Fruit fly (Drosophila melanogaster) whole organism, embryonic: ENCODE data around the gene CG15880.

ENCODE experiments used
- CG1024 ChIP-seq: fragments of 200-800 bp; sonication (Bioruptor generic); IDR thresholded peaks from 2 replicates; pipeline ENCODE4 v1.3.6; 2022; ENCODE audit warnings: missing biosample characterization, missing genetic modification characterization
- CG11085 ChIP-seq: fragments of 200-800 bp; sonication (Bioruptor generic); IDR thresholded peaks from 2 replicates; pipeline ENCODE4 v1.3.6; 2022; ENCODE audit warnings: missing biosample characterization, missing genetic modification characterization
- CG11093 ChIP-seq: fragments of 200-800 bp; sonication (Bioruptor generic); IDR thresholded peaks from 3 replicates; pipeline ENCODE4 v1.3.6; 2022; ENCODE audit warnings: missing biosample characterization, missing genetic modification characterization
- CG12236 ChIP-seq: fragments of 200-800 bp; sonication (Bioruptor generic); optimal IDR thresholded peaks from 2 replicates; lab custom pipeline; 2016; ENCODE audit warnings: missing biosample characterization, missing genetic modification characterization
- CG12769 ChIP-seq: fragments of 200-800 bp; sonication (Bioruptor generic); optimal IDR thresholded peaks from 2 replicates; lab custom pipeline; 2019; ENCODE audit warnings: missing biosample characterization, mild to moderate bottlenecking, missing genetic modification characterization, moderate library complexity
- CG14860 ChIP-seq: fragments of 200-800 bp; sonication (Bioruptor generic); IDR thresholded peaks from 3 replicates; pipeline ENCODE4 v1.3.6; 2022; ENCODE audit warnings: missing biosample characterization, missing genetic modification characterization; ENCODE audit not compliant: partially characterized antibody
- CG15269 ChIP-seq: fragments of 200-800 bp; sonication (Bioruptor generic); optimal IDR thresholded peaks from 2 replicates; lab custom pipeline; 2018; ENCODE audit warnings: missing biosample characterization, mild to moderate bottlenecking, missing genetic modification characterization, moderate library complexity
- CG15601 ChIP-seq: fragments of 200-800 bp; sonication (Bioruptor generic); optimal IDR thresholded peaks from 3 replicates; lab custom pipeline; 2019; ENCODE audit warnings: missing biosample characterization, mild to moderate bottlenecking, missing genetic modification characterization, moderate library complexity
- CG15696 ChIP-seq: fragments of 200-800 bp; sonication (Bioruptor generic); optimal IDR thresholded peaks from 2 replicates; lab custom pipeline; 2019; ENCODE audit warnings: missing biosample characterization, mild to moderate bottlenecking, missing genetic modification characterization, moderate library complexity
- CG17359 ChIP-seq: fragments of 200-800 bp; sonication (Bioruptor generic); optimal IDR thresholded peaks from 3 replicates; lab custom pipeline; 2018; ENCODE audit warnings: missing biosample characterization, mild to moderate bottlenecking, missing genetic modification characterization, moderate library complexity
- CG17385 ChIP-seq: fragments of 200-800 bp; sonication (Bioruptor generic); optimal IDR thresholded peaks from 3 replicates; lab custom pipeline; 2018; ENCODE audit warnings: missing biosample characterization, mild to moderate bottlenecking, missing genetic modification characterization
- CG3726 ChIP-seq: fragments of 200-800 bp; sonication (Bioruptor generic); IDR thresholded peaks from 3 replicates; pipeline ENCODE4, ENCODE4 v1.3.6; 2022; ENCODE audit warnings: missing biosample characterization, missing genetic modification characterization
- CG5180 ChIP-seq: fragments of 200-800 bp; sonication (Bioruptor generic); optimal IDR thresholded peaks from 3 replicates; lab custom pipeline; 2017; ENCODE audit warnings: missing biosample characterization, missing genetic modification characterization, mild to moderate bottlenecking, moderate library complexity, missing genetic modification reagents
- CG5245 ChIP-seq: fragments of 200-800 bp; sonication (Bioruptor generic); optimal IDR thresholded peaks from 3 replicates; lab custom pipeline; 2016; ENCODE audit warnings: missing biosample characterization, missing genetic modification characterization
- CG6765 ChIP-seq: fragments of 200-800 bp; sonication (Bioruptor generic); optimal IDR thresholded peaks from 3 replicates; lab custom pipeline; 2017; ENCODE audit warnings: missing biosample characterization, mild to moderate bottlenecking, missing genetic modification characterization
- CG8359 ChIP-seq: fragments of 200-800 bp; sonication (Bioruptor generic); optimal IDR thresholded peaks from 2 replicates; lab custom pipeline; 2017; ENCODE audit warnings: missing biosample characterization, mild to moderate bottlenecking, missing genetic modification characterization, borderline replicate concordance
- CG8388 ChIP-seq: fragments of 200-800 bp; sonication (Bioruptor generic); optimal IDR thresholded peaks from 2 replicates; lab custom pipeline; 2019; ENCODE audit warnings: missing biosample characterization, mild to moderate bottlenecking, missing genetic modification characterization, moderate library complexity
- CG9215 ChIP-seq: fragments of 200-800 bp; sonication (Bioruptor generic); IDR thresholded peaks from 2 replicates; pipeline ENCODE4 v1.3.6; 2022; ENCODE audit warnings: missing biosample characterization, missing genetic modification characterization
- CG9437 ChIP-seq: fragments of 200-800 bp; sonication (Bioruptor generic); optimal IDR thresholded peaks from 2 replicates; lab custom pipeline; 2018; ENCODE audit warnings: missing biosample characterization, mild to moderate bottlenecking, missing genetic modification characterization
- D19A ChIP-seq: fragments of 200-800 bp; optimal IDR thresholded peaks from 3 replicates; lab custom pipeline; 2019; ENCODE audit warnings: missing biosample characterization, mild to moderate bottlenecking, missing genetic modification characterization, moderate library complexity
- Dip3 ChIP-seq: fragments of 200-800 bp; sonication (Bioruptor generic); optimal IDR thresholded peaks from 3 replicates; lab custom pipeline; 2016; ENCODE audit warnings: missing biosample characterization, missing genetic modification characterization
- Fer2 ChIP-seq: fragments of 200-800 bp; sonication (Bioruptor generic); optimal IDR thresholded peaks from 2 replicates; lab custom pipeline; 2018; ENCODE audit warnings: missing biosample characterization, mild to moderate bottlenecking, missing genetic modification characterization, moderate library complexity
- MBD-R2 ChIP-seq: fragments of 200-800 bp; sonication (Bioruptor generic); IDR thresholded peaks from 2 replicates; pipeline ENCODE4 v1.3.6; 2022; ENCODE audit warnings: missing biosample characterization, missing genetic modification characterization
- Nf-YB ChIP-seq: fragments of 200-800 bp; sonication (Bioruptor generic); optimal IDR thresholded peaks from 3 replicates; lab custom pipeline; 2019; ENCODE audit warnings: missing biosample characterization, mild to moderate bottlenecking, missing genetic modification characterization, moderate library complexity
- Oaz ChIP-seq: fragments of 200-800 bp; sonication (Bioruptor generic); IDR thresholded peaks from 2 replicates; pipeline ENCODE4 v1.3.6; 2022; ENCODE audit warnings: missing biosample characterization, missing genetic modification characterization
- Six4 ChIP-seq: fragments of 200-800 bp; sonication (Bioruptor generic); optimal IDR thresholded peaks from 2 replicates; lab custom pipeline; 2016; ENCODE audit warnings: missing biosample characterization, missing genetic modification characterization
- Sox102F ChIP-seq: fragments of 200-800 bp; sonication (Bioruptor generic); optimal IDR thresholded peaks from 2 replicates; lab custom pipeline; 2018; ENCODE audit warnings: missing biosample characterization, mild to moderate bottlenecking, missing genetic modification characterization, moderate library complexity
- Xrp1 ChIP-seq: fragments of 200-800 bp; sonication (Bioruptor generic); IDR thresholded peaks from 2 replicates; pipeline ENCODE4 v1.3.6; 2022; ENCODE audit warnings: missing biosample characterization, missing genetic modification characterization
- al ChIP-seq: fragments of 200-800 bp; sonication (Bioruptor generic); IDR thresholded peaks from 2 replicates; pipeline ENCODE4 v1.3.6; 2022; ENCODE audit warnings: missing biosample characterization, missing genetic modification characterization
- ase ChIP-seq: fragments of 200-800 bp; sonication (Bioruptor generic); IDR thresholded peaks from 3 replicates; pipeline ENCODE4 v1.3.6; 2022; ENCODE audit warnings: missing biosample characterization, missing genetic modification characterization
- cas ChIP-seq: fragments of 200-800 bp; sonication (Bioruptor generic); IDR thresholded peaks from 2 replicates; pipeline ENCODE4 v1.3.6; 2022; ENCODE audit warnings: missing biosample characterization, missing genetic modification characterization
- chinmo ChIP-seq: fragments of 200-800 bp; sonication (Bioruptor generic); IDR thresholded peaks from 4 replicates; pipeline ENCODE4 v1.3.6; 2022; ENCODE audit warnings: missing biosample characterization, missing genetic modification characterization; ENCODE audit not compliant: partially characterized antibody
- corto ChIP-seq: fragments of 200-800 bp; sonication (Bioruptor generic); optimal IDR thresholded peaks from 2 replicates; lab custom pipeline; 2016; ENCODE audit warnings: missing biosample characterization, mild to moderate bottlenecking, missing genetic modification characterization, moderate library complexity
- crp ChIP-seq, 2 experiments: fragments of 200-800 bp; sonication (Bioruptor generic); optimal IDR thresholded peaks; 2 replicates in 1 of 2; 3 replicates in 1 of 2; lab custom pipeline; 2017; ENCODE audit warnings: missing biosample characterization in 2 of 2, missing genetic modification characterization in 2 of 2, mild to moderate bottlenecking in 1 of 2, moderate library complexity in 1 of 2
- ftz-f1 ChIP-seq: fragments of 200-800 bp; sonication (Bioruptor generic); optimal IDR thresholded peaks from 2 replicates; lab custom pipeline; 2016; ENCODE audit warnings: missing biosample characterization, missing genetic modification characterization
- gcm2 ChIP-seq: fragments of 200-800 bp; sonication (Bioruptor generic); optimal IDR thresholded peaks from 2 replicates; lab custom pipeline; 2016; ENCODE audit warnings: missing biosample characterization, missing genetic modification characterization
- ham ChIP-seq: fragments of 200-800 bp; sonication (Bioruptor generic); IDR thresholded peaks from 2 replicates; pipeline ENCODE4 v1.3.6; 2022; ENCODE audit warnings: missing biosample characterization, missing genetic modification characterization
- jumu ChIP-seq: fragments of 200-800 bp; sonication (Bioruptor generic); optimal IDR thresholded peaks from 3 replicates; lab custom pipeline; 2016; ENCODE audit warnings: missing biosample characterization, missing genetic modification characterization
- lov ChIP-seq, 2 experiments: fragments of 200-800 bp in 1 of 2; fragments of >200 bp in 1 of 2; sonication (Bioruptor generic) in 1 of 2; IDR thresholded peaks in 1 of 2; optimal IDR thresholded peaks in 1 of 2; 2 replicates in 1 of 2; 3 replicates in 1 of 2; pipeline versions ENCODE4 v1.3.6 to Lab custom; 2017 to 2022; ENCODE audit warnings: missing biosample characterization in 1 of 2, missing genetic modification characterization in 1 of 2
- otp ChIP-seq: fragments of 200-800 bp; sonication (Bioruptor generic); IDR thresholded peaks from 3 replicates; pipeline ENCODE4, ENCODE4 v1.3.6; 2022; ENCODE audit warnings: missing biosample characterization, missing genetic modification characterization
- pb ChIP-seq: fragments of 200-800 bp; sonication (Bioruptor generic); optimal IDR thresholded peaks from 3 replicates; lab custom pipeline; 2016; ENCODE audit warnings: missing biosample characterization, missing genetic modification characterization
- ro ChIP-seq: fragments of 200-800 bp; sonication (Bioruptor generic); IDR thresholded peaks from 2 replicates; pipeline ENCODE4 v1.3.6; 2022; ENCODE audit warnings: missing biosample characterization, missing genetic modification characterization
- schlank ChIP-seq: fragments of 200-800 bp; sonication (Bioruptor generic); optimal IDR thresholded peaks from 2 replicates; lab custom pipeline; 2018; ENCODE audit warnings: missing biosample characterization, mild to moderate bottlenecking, missing genetic modification characterization
- sd ChIP-seq: fragments of 200-800 bp; sonication (Bioruptor generic); optimal IDR thresholded peaks from 3 replicates; lab custom pipeline; 2018; ENCODE audit warnings: missing biosample characterization, mild to moderate bottlenecking, missing genetic modification characterization, moderate library complexity
- sqz ChIP-seq: fragments of 200-800 bp; sonication (Bioruptor generic); optimal IDR thresholded peaks from 3 replicates; lab custom pipeline; 2018; ENCODE audit warnings: missing biosample characterization, mild to moderate bottlenecking, missing genetic modification characterization
- sr ChIP-seq: fragments of 200-800 bp; sonication (Bioruptor generic); IDR thresholded peaks from 3 replicates; pipeline ENCODE4 v1.3.6; 2022; ENCODE audit warnings: missing biosample characterization, missing genetic modification characterization
- stwl ChIP-seq: fragments of 200-800 bp; sonication (Bioruptor generic); optimal IDR thresholded peaks from 3 replicates; lab custom pipeline; 2018; ENCODE audit warnings: missing biosample characterization, mild to moderate bottlenecking, missing genetic modification characterization, moderate library complexity
- tx ChIP-seq: fragments of 200-800 bp; sonication (Bioruptor generic); optimal IDR thresholded peaks from 2 replicates; lab custom pipeline; 2016; ENCODE audit warnings: missing biosample characterization, missing genetic modification characterization
- unc-4 ChIP-seq: fragments of 200-800 bp; sonication (Bioruptor generic); IDR thresholded peaks from 2 replicates; pipeline ENCODE4 v1.3.6; 2022; ENCODE audit warnings: missing biosample characterization, missing genetic modification characterization; ENCODE audit not compliant: partially characterized antibody
- yki ChIP-seq: fragments of >200 bp; optimal IDR thresholded peaks from 3 replicates; lab custom pipeline; 2018

CG15880 gene

dm6 chr2L:825768-826263 lies 8.1 kb upstream of the CG15880 start, which contains the start of the genes CG3862 and dock (continued):
- TF ChIP-seq chinmo (GFP tag; lab: Robert Waterston, UW) = peak; percentile 88; the same call in 3 of the 4 replicates
- peak; percentile 40; the same call in 1 of the 2 replicates for TF ChIP-seq CG11085 (GFP tag; lab: Robert Waterston, UW)
- peak; percentile 21 for TF ChIP-seq CG17385
- no peak for TF ChIP-seq Sox102F (GFP tag; lab: Kevin White, UChicago)
- TF ChIP-seq sd (tag; lab: Kevin White, UChicago) = no peak
- TF ChIP-seq al (GFP tag; lab: Robert Waterston, UW) = 0 out of 2 replicates have a peak, but pooled peaks have one; percentile 33
- TF ChIP-seq CG5180 (GFP tag; lab: Kevin White, UChicago) = no peak
- TF ChIP-seq ro = no peak
- TF ChIP-seq ham (GFP tag; lab: Robert Waterston, UW) = no peak
- no peak for TF ChIP-seq CG15696
- peak; percentile 95 for TF ChIP-seq unc-4 (GFP tag; lab: Robert Waterston, UW)
- TF ChIP-seq MBD-R2 = peak; percentile 97
- TF ChIP-seq Oaz (GFP tag; lab: Robert Waterston, UW) = no peak
- peak; percentile 96 for TF ChIP-seq CG14860 (GFP tag; lab: Robert Waterston, UW)
- TF ChIP-seq Xrp1 (GFP tag; lab: Robert Waterston, UW) = peak; percentile 45; the same call in 1 of the 2 replicates
- peak; percentile 48 for TF ChIP-seq pb (GFP tag; lab: Kevin White, UChicago)
- no peak for TF ChIP-seq CG3726
- no peak for TF ChIP-seq schlank (tag; lab: Kevin White, UChicago)
- TF ChIP-seq D19A (tag; lab: Kevin White, UChicago) = no peak
- peak; percentile 23 for TF ChIP-seq Nf-YB (GFP tag; lab: Kevin White, UChicago)
- no peak for TF ChIP-seq Fer2
- TF ChIP-seq CG8388 (GFP tag; lab: Kevin White, UChicago) = no peak
- no peak for TF ChIP-seq Dip3 (GFP tag; lab: Kevin White, UChicago)
- peak; percentile 38 for TF ChIP-seq CG15601
- peak; percentile 74 for TF ChIP-seq ftz-f1 (GFP tag; lab: Kevin White, UChicago)
- TF ChIP-seq CG12236 = no peak
- TF ChIP-seq yki (lab: Kevin White, UChicago) = no peak
- peak; percentile 17 for TF ChIP-seq Six4 (GFP tag; lab: Kevin White, UChicago)
- TF ChIP-seq ase (GFP tag; lab: Robert Waterston, UW) = no peak
- TF ChIP-seq CG5245 (GFP tag; lab: Kevin White, UChicago) = peak; percentile 41
- TF ChIP-seq jumu (GFP tag; lab: Kevin White, UChicago) = peak; percentile 64
- TF ChIP-seq CG9437 = peak; percentile 12
- peak; percentile 46 for TF ChIP-seq tx
- TF ChIP-seq cas (GFP tag; lab: Robert Waterston, UW) = peak; percentile 62; the same call in 1 of the 2 replicates
- TF ChIP-seq CG8359 (GFP tag; lab: Kevin White, UChicago) = no peak
- peak; percentile 75 for TF ChIP-seq stwl (tag; lab: Kevin White, UChicago)
- no peak for TF ChIP-seq CG9215 (GFP tag; lab: Robert Waterston, UW)
- TF ChIP-seq sr (GFP tag; lab: Robert Waterston, UW) = no peak
- peak in 1 of 2 experiments; percentile 60 for TF ChIP-seq crp (GFP tag; optimal IDR thresholded peaks at IDR 0.05; lab: Kevin White, UChicago)
- TF ChIP-seq CG12769 (tag; lab: Kevin White, UChicago) = no peak
- TF ChIP-seq gcm2 = no peak
- no peak for TF ChIP-seq CG11093 (GFP tag; lab: Robert Waterston, UW)
- TF ChIP-seq sqz (GFP tag; lab: Kevin White, UChicago) = no peak
- no peak for TF ChIP-seq lov (optimal IDR thresholded peaks at IDR 0.05; lab: Kevin White, UChicago)
- 0 out of 3 replicates have a peak, but pooled peaks have one; percentile 41 for TF ChIP-seq lov (GFP tag; IDR thresholded peaks at IDR 0.05; lab: Robert Waterston, UW)
- TF ChIP-seq CG6765 = peak; percentile 54
- TF ChIP-seq CG15269 (tag; lab: Kevin White, UChicago) = peak; percentile 39
- peak; percentile 45 for TF ChIP-seq CG17359 (tag; lab: Kevin White, UChicago)
- no peak for TF ChIP-seq CG1024 (GFP tag; lab: Robert Waterston, UW)
- no peak for TF ChIP-seq otp (GFP tag; lab: Robert Waterston, UW)
- no peak for TF ChIP-seq corto
